Worm (Caenorhabditis elegans): ENCODE data around the gene F25E2.2.

F25E2.2 gene

DNA sequence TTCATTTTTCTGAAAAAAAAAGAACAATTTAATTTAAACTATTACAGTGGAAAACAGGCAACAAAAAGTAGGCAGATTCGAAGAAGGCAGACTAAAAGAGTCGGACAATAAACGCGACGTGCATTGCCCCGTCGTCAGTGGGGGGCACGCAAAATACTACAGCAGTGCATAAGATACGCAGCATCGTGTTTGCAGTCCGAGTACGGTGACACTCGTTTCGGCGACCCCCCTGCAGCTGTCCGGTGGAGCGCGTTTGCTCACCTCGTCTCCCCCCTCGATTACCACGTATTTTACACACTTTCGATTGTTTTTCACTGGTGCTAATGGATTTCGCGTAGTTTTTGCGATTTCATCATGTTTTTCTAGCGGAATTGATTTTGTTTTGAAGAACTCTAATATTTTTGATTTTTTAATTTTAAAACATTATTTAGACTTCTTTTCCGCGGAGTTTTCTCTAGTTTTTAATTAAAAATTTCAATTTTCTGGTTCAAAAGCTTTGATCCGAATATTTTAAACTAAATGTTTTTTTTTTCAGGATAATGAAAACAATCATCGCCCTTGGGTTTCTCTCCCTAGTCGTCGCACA lies 42.4 kb downstream of the F25E2.2 start, which contains the start of the genes trap-2 and ile-2 (continued):
- TF ChIP-seq F23B12.7 (tag; optimal IDR thresholded peaks at IDR 0.05; ENCODE audit: insufficient read depth) (peak; percentile 37), ccch-3 (GFP tag; optimal IDR thresholded peaks at IDR 0.05) (no peak), mcd-1 (GFP tag; IDR thresholded peaks at IDR 0.05) (peak; percentile 99), ceh-91 (GFP tag; IDR thresholded peaks at IDR 0.05) (no peak), hmg-20 (GFP tag; IDR thresholded peaks at IDR 0.05) (peak; percentile 60; the same call in 1 of the 2 replicates), egrh-3 (GFP tag; IDR thresholded peaks at IDR 0.05) (peak; percentile 84), hlh-12 (tag; optimal IDR thresholded peaks at IDR 0.05) (no peak), F57A8.1 (GFP tag; optimal IDR thresholded peaks at IDR 0.05) (peak; percentile 29), ztf-18 (tag; optimal IDR thresholded peaks at IDR 0.05) (peak; percentile 79), Y67H2A.10 (GFP tag; conservative IDR thresholded peaks at IDR 0.05) (no peak), lin-40 (tag; optimal IDR thresholded peaks at IDR 0.05) (peak; percentile 88), T07F8.4 (tag; optimal IDR thresholded peaks at IDR 0.05) (no peak), rec-8 (tag; optimal IDR thresholded peaks at IDR 0.05) (no peak), pbrm-1 (GFP tag; IDR thresholded peaks at IDR 0.05) (peak; percentile 76; the same call in 1 of the 2 replicates), ceh-27 (GFP tag; optimal IDR thresholded peaks at IDR 0.05) (peak; percentile 91), F33H1.4 (GFP tag; IDR thresholded peaks at IDR 0.05) (no peak), let-607 (tag; optimal IDR thresholded peaks at IDR 0.05) (peak; percentile 100), rcor-1 (GFP tag; IDR thresholded peaks at IDR 0.05) (peak; percentile 59), ekl-4 (GFP tag; IDR thresholded peaks at IDR 0.05) (peak; percentile 39; the same call in 1 of the 2 replicates), egl-44 (GFP tag; IDR thresholded peaks at IDR 0.05) (0 out of 2 replicates have a peak, but pooled peaks have one; percentile 46), ztf-28 (GFP tag; IDR thresholded peaks at IDR 0.05) (0 out of 2 replicates have a peak, but pooled peaks have one; percentile 16), sptf-2 (GFP tag; optimal IDR thresholded peaks at IDR 0.05) (peak; percentile 71), F37B4.10 (GFP tag; IDR thresholded peaks at IDR 0.05) (0 out of 2 replicates have a peak, but pooled peaks have one; percentile 81), him-1 (tag; optimal IDR thresholded peaks at IDR 0.05) (no peak), lsy-27 (tag; optimal IDR thresholded peaks at IDR 0.05; ENCODE audit: borderline replicate concordance, insufficient read depth) (no peak), athp-1 (tag; optimal IDR thresholded peaks at IDR 0.05) (peak; percentile 8), Y79H2A.3 (GFP tag; conservative IDR thresholded peaks at IDR 0.05) (no peak), snpc-4 (GFP tag; optimal IDR thresholded peaks at IDR 0.05) (no peak), snpc-4 (tag; optimal IDR thresholded peaks at IDR 0.05) (peak; percentile 63 to 83 (median 80)), Y53F4B.3 (GFP tag; IDR thresholded peaks at IDR 0.05) (no peak), dpl-1 (GFP tag; optimal IDR thresholded peaks at IDR 0.05) (no peak), nhr-179 (tag; optimal IDR thresholded peaks at IDR 0.05) (no peak), ztf-25 (GFP tag; IDR thresholded peaks at IDR 0.05) (no peak), tbp1 (GFP tag; optimal IDR thresholded peaks at IDR 0.05) (peak; percentile 66), ztf-22 (GFP tag; optimal IDR thresholded peaks at IDR 0.05) (peak; percentile 49), egl-18 (GFP tag; IDR thresholded peaks at IDR 0.05) (no peak), K11D2.4 (GFP tag; IDR thresholded peaks at IDR 0.05) (peak; percentile 40; the same call in 1 of the 2 replicates), nhr-80 (tag; optimal IDR thresholded peaks at IDR 0.05) (peak; percentile 100), repo-1 (tag; optimal IDR thresholded peaks at IDR 0.05) (peak; percentile 62), zfh-2 (GFP tag; conservative IDR thresholded peaks at IDR 0.05) (peak; percentile 99), ZK185.1 (tag; optimal IDR thresholded peaks at IDR 0.05; ENCODE audit: poor library complexity, severe bottlenecking) (peak; percentile 72), hsf-1 (GFP tag; IDR thresholded peaks at IDR 0.05) (no peak), lir-1 (GFP tag; conservative IDR thresholded peaks at IDR 0.05) (no peak; the same call in 1 of the 2 replicates), aptf-3 (GFP tag; IDR thresholded peaks at IDR 0.05) (no peak), gei-17 (GFP tag; optimal IDR thresholded peaks at IDR 0.05) (peak; percentile 68), F55B11.4 (tag; optimal IDR thresholded peaks at IDR 0.05; ENCODE audit: borderline replicate concordance, insufficient read depth) (no peak), tbx-9 (tag; optimal IDR thresholded peaks at IDR 0.05; ENCODE audit: borderline replicate concordance) (no peak)

Data from whole organism, young adult.